5 worm cellular contexts compared by ENCODE assay signal in the genomic region with DNA sequence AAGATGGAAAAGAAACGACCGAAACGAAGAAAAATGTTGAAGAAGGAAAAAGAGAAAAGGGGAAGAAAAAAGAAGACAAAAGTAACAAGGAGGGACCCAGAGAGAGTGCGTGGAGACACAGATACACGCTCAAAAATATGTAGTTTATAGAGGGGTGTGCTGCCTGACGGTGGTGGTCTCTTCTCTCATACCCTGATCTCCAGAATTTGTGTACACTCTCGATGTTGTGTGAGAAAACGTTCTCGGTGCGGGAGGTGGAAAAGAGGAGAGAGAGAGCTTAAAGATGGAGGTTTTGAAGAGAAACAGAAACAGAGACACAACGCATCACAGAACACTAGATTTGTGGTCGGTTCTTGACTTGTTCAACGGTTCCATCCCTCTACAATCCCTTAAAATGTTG.
TF ChIP-seq lines count a peak whose summit lies in the region.

No protein-coding gene starts in this region.

TF ChIP-seq in whole organism, L1 larva, 84 proteins besides CTCF, POLR2A, EP300 and RAD21 (continues in another document):
- TF ChIP-seq ceh-82 (tag; optimal IDR thresholded peaks at IDR 0.05; lab: Kevin White, UChicago): peak; percentile 15 to 83 (median 66)
- peak; percentile 81 for TF ChIP-seq nhr-20 (tag; optimal IDR thresholded peaks at IDR 0.05; lab: Kevin White, UChicago)
- TF ChIP-seq elt-3 (tag; optimal IDR thresholded peaks at IDR 0.05; lab: Kevin White, UChicago): peak in 1 of 6 experiments; percentile 48
- TF ChIP-seq hlh-4 (tag; optimal IDR thresholded peaks at IDR 0.05; lab: Kevin White, UChicago): no peak
- peak; percentile 41 to 74 for TF ChIP-seq lsy-2 (tag; optimal IDR thresholded peaks at IDR 0.05; lab: Kevin White, UChicago)
- peak; percentile 48 to 70 for TF ChIP-seq efl-1 (optimal IDR thresholded peaks at IDR 0.05; lab: Kevin White, UChicago)
- TF ChIP-seq efl-1 (GFP tag; optimal IDR thresholded peaks at IDR 0.05 in 1 of 2; lab: Kevin White, UChicago): peak; percentile 35 to 69
- TF ChIP-seq xbp-1 (tag; optimal IDR thresholded peaks at IDR 0.05; lab: Kevin White, UChicago): peak; percentile 54
- TF ChIP-seq unc-130 (tag; optimal IDR thresholded peaks at IDR 0.05; lab: Kevin White, UChicago): no peak
- peak; percentile 9 for TF ChIP-seq lin-13 (GFP tag; optimal IDR thresholded peaks at IDR 0.05; lab: Kevin White, UChicago)
- TF ChIP-seq zag-1 (tag; optimal IDR thresholded peaks at IDR 0.05; lab: Kevin White, UChicago): no peak
- peak; percentile 50 for TF ChIP-seq nhr-77 (tag; optimal IDR thresholded peaks at IDR 0.05; lab: Kevin White, UChicago)
- TF ChIP-seq lin-14 (GFP tag; optimal IDR thresholded peaks at IDR 0.05; lab: Kevin White, UChicago): peak; percentile 98
- TF ChIP-seq swsn-7 (tag; optimal IDR thresholded peaks at IDR 0.05; lab: Kevin White, UChicago): peak; percentile 60
- peak; percentile 63 for TF ChIP-seq unc-86 (tag; optimal IDR thresholded peaks at IDR 0.05; lab: Kevin White, UChicago)
- no peak for TF ChIP-seq sptf-1 (tag; optimal IDR thresholded peaks at IDR 0.05; lab: Kevin White, UChicago)
- TF ChIP-seq mdl-1 (tag; optimal IDR thresholded peaks at IDR 0.05; lab: Kevin White, UChicago): peak in 1 of 2 experiments; percentile 67

TF ChIP-seq in whole organism, L3 larva, 47 proteins besides CTCF, POLR2A, EP300 and RAD21 (continues in another document):
- TF ChIP-seq nhr-23 (tag; optimal IDR thresholded peaks at IDR 0.05; lab: Kevin White, UChicago): no peak
- no peak for TF ChIP-seq ama-1 (optimal IDR thresholded peaks at IDR 0.05; lab: Kevin White, UChicago)
- peak; percentile 46 for TF ChIP-seq fkh-10 (GFP tag; optimal IDR thresholded peaks at IDR 0.05; lab: Kevin White, UChicago)
- TF ChIP-seq lin-39 (tag; optimal IDR thresholded peaks at IDR 0.05; lab: Kevin White, UChicago): peak; percentile 95
- TF ChIP-seq ztf-4 (tag; optimal IDR thresholded peaks at IDR 0.05; lab: Kevin White, UChicago): no peak
- no peak for TF ChIP-seq elt-2 (tag; optimal IDR thresholded peaks at IDR 0.05; lab: Kevin White, UChicago)
- TF ChIP-seq ceh-9 (tag; optimal IDR thresholded peaks at IDR 0.05; lab: Kevin White, UChicago): no peak
- peak; percentile 40 for TF ChIP-seq nhr-43 (tag; optimal IDR thresholded peaks at IDR 0.05; lab: Kevin White, UChicago; ENCODE audit: poor library complexity, severe bottlenecking)
- no peak for TF ChIP-seq ztf-11 (tag; optimal IDR thresholded peaks at IDR 0.05; lab: Kevin White, UChicago)
- TF ChIP-seq unc-39 (tag; optimal IDR thresholded peaks at IDR 0.05; lab: Kevin White, UChicago): no peak
- TF ChIP-seq unc-62 (GFP tag; optimal IDR thresholded peaks at IDR 0.05; lab: Kevin White, UChicago): peak; percentile 53
- TF ChIP-seq tbx-2 (tag; optimal IDR thresholded peaks at IDR 0.05; lab: Kevin White, UChicago): peak; percentile 31
- TF ChIP-seq mdl-1 (tag; optimal IDR thresholded peaks at IDR 0.05; lab: Kevin White, UChicago): no peak
- TF ChIP-seq nhr-25 (tag; optimal IDR thresholded peaks at IDR 0.05; lab: Kevin White, UChicago): no peak
- TF ChIP-seq fkh-2 (tag; optimal IDR thresholded peaks at IDR 0.05; lab: Kevin White, UChicago): no peak
- no peak for TF ChIP-seq fos-1 (tag; optimal IDR thresholded peaks at IDR 0.05; lab: Kevin White, UChicago)
- TF ChIP-seq nhr-67 (tag; optimal IDR thresholded peaks at IDR 0.05; lab: Kevin White, UChicago): no peak
- peak; percentile 70 for TF ChIP-seq nfya-1 (tag; optimal IDR thresholded peaks at IDR 0.05; lab: Kevin White, UChicago; ENCODE audit: insufficient read depth)

TF ChIP-seq in whole organism, early embryonic, 17 proteins besides CTCF, POLR2A, EP300 and RAD21:
- TF ChIP-seq ets-7 (tag; optimal IDR thresholded peaks at IDR 0.05; lab: Kevin White, UChicago): no peak
- TF ChIP-seq ama-1 (optimal IDR thresholded peaks at IDR 0.05; lab: Kevin White, UChicago): no peak
- no peak for TF ChIP-seq tbx-37 (GFP tag; conservative IDR thresholded peaks at IDR 0.05; lab: Robert Waterston, UW)
- TF ChIP-seq ceh-36 (tag; optimal IDR thresholded peaks at IDR 0.05; lab: Kevin White, UChicago): no peak
- no peak for TF ChIP-seq pes-1 (GFP tag; IDR thresholded peaks at IDR 0.05; lab: Robert Waterston, UW)
- no peak for TF ChIP-seq ceh-13 (GFP tag; optimal IDR thresholded peaks at IDR 0.05; lab: Kevin White, UChicago)
- no peak for TF ChIP-seq hmbx-1 (tag; optimal IDR thresholded peaks at IDR 0.05; lab: Kevin White, UChicago)
- no peak for TF ChIP-seq tra-4 (tag; optimal IDR thresholded peaks at IDR 0.05; lab: Kevin White, UChicago)
- peak; percentile 69 for TF ChIP-seq hmg-4 (GFP tag; optimal IDR thresholded peaks at IDR 0.05; lab: Kevin White, UChicago)

TF ChIP-seq in whole organism, midembryonic, 9 proteins besides CTCF, POLR2A, EP300 and RAD21:
- TF ChIP-seq tab-1 (GFP tag; IDR thresholded peaks at IDR 0.05; lab: Robert Waterston, UW) (no peak), cog-1 (tag; optimal IDR thresholded peaks at IDR 0.05; lab: Kevin White, UChicago) (peak; percentile 27), med-1 (GFP tag; optimal IDR thresholded peaks at IDR 0.05; lab: Kevin White, UChicago; ENCODE audit: insufficient read depth) (no peak), T22C8.4 (GFP tag; IDR thresholded peaks at IDR 0.05; lab: Robert Waterston, UW) (no peak), flt-1 (GFP tag; IDR thresholded peaks at IDR 0.05; lab: Robert Waterston, UW) (0 out of 2 replicates have a peak, but pooled peaks have one; percentile 11), ztf-29 (GFP tag; IDR thresholded peaks at IDR 0.05; lab: Robert Waterston, UW) (no peak), ztf-23 (GFP tag; IDR thresholded peaks at IDR 0.05; lab: Robert Waterston, UW) (no peak), ref-1 (GFP tag; conservative IDR thresholded peaks at IDR 0.05; lab: Robert Waterston, UW) (no peak), klf-2 (GFP tag; conservative IDR thresholded peaks at IDR 0.05; lab: Robert Waterston, UW) (no peak)

TF ChIP-seq in whole organism, young adult, 124 proteins besides CTCF, POLR2A, EP300 and RAD21:
- no peak for TF ChIP-seq dox-1 (GFP tag; IDR thresholded peaks at IDR 0.05; lab: Robert Waterston, UW)
- peak; percentile 66; the same call in 1 of the 2 replicates for TF ChIP-seq hmg-1.2 (GFP tag; IDR thresholded peaks at IDR 0.05; lab: Robert Waterston, UW)
- TF ChIP-seq ceh-40 (GFP tag; IDR thresholded peaks at IDR 0.05; lab: Robert Waterston, UW): no peak
- TF ChIP-seq attf-6 (GFP tag; IDR thresholded peaks at IDR 0.05; lab: Robert Waterston, UW): no peak
- TF ChIP-seq B0261.1 (tag; optimal IDR thresholded peaks at IDR 0.05; lab: Kevin White, UChicago): no peak
- TF ChIP-seq ceh-27 (GFP tag; optimal IDR thresholded peaks at IDR 0.05; lab: Kevin White, UChicago): peak; percentile 81
- 0 out of 2 replicates have a peak, but pooled peaks have one; percentile 22 for TF ChIP-seq egrh-3 (GFP tag; IDR thresholded peaks at IDR 0.05; lab: Robert Waterston, UW)
- no peak for TF ChIP-seq attf-5 (GFP tag; optimal IDR thresholded peaks at IDR 0.05; lab: Kevin White, UChicago)
- no peak for TF ChIP-seq lag-1 (GFP tag; IDR thresholded peaks at IDR 0.05; lab: Robert Waterston, UW)
- TF ChIP-seq snpc-4 (GFP tag; optimal IDR thresholded peaks at IDR 0.05; lab: Kevin White, UChicago): peak; percentile 5
- no peak for TF ChIP-seq snpc-4 (tag; optimal IDR thresholded peaks at IDR 0.05; lab: Kevin White, UChicago)
- no peak for TF ChIP-seq nfya-1 (tag; optimal IDR thresholded peaks at IDR 0.05; lab: Kevin White, UChicago; ENCODE audit: borderline replicate concordance, insufficient read depth)
- no peak for TF ChIP-seq F37B4.10 (GFP tag; IDR thresholded peaks at IDR 0.05; lab: Robert Waterston, UW)
- no peak for TF ChIP-seq F57A8.1 (GFP tag; optimal IDR thresholded peaks at IDR 0.05; lab: Kevin White, UChicago)
- no peak for TF ChIP-seq Y79H2A.3 (GFP tag; conservative IDR thresholded peaks at IDR 0.05; lab: Robert Waterston, UW)
- TF ChIP-seq ceh-58 (GFP tag; IDR thresholded peaks at IDR 0.05; lab: Robert Waterston, UW): no peak
- no peak for TF ChIP-seq ccch-3 (GFP tag; optimal IDR thresholded peaks at IDR 0.05; lab: Kevin White, UChicago)
- TF ChIP-seq atf-7 (tag; optimal IDR thresholded peaks at IDR 0.05; lab: Kevin White, UChicago): peak; percentile 9
- no peak for TF ChIP-seq xnd-1 (tag; optimal IDR thresholded peaks at IDR 0.05; lab: Kevin White, UChicago)
- TF ChIP-seq fkh-3 (tag; optimal IDR thresholded peaks at IDR 0.05; lab: Kevin White, UChicago): no peak
- TF ChIP-seq madf-3 (GFP tag; IDR thresholded peaks at IDR 0.05; lab: Robert Waterston, UW): no peak
- TF ChIP-seq sdz-38 (tag; optimal IDR thresholded peaks at IDR 0.05; lab: Kevin White, UChicago): no peak
- no peak for TF ChIP-seq B0035.1 (tag; optimal IDR thresholded peaks at IDR 0.05; lab: Kevin White, UChicago)
- TF ChIP-seq hmg-20 (GFP tag; IDR thresholded peaks at IDR 0.05; lab: Robert Waterston, UW): no peak
- no peak for TF ChIP-seq sea-2 (GFP tag; IDR thresholded peaks at IDR 0.05; lab: Robert Waterston, UW)
- TF ChIP-seq F52B5.7 (tag; optimal IDR thresholded peaks at IDR 0.05; lab: Kevin White, UChicago): no peak
- 0 out of 2 replicates have a peak, but pooled peaks have one; percentile 59 for TF ChIP-seq nfyb-1 (GFP tag; IDR thresholded peaks at IDR 0.05; lab: Robert Waterston, UW)
- peak; percentile 62 for TF ChIP-seq somi-1 (GFP tag; optimal IDR thresholded peaks at IDR 0.05; lab: Kevin White, UChicago)
- peak; percentile 12 for TF ChIP-seq ZK185.1 (tag; optimal IDR thresholded peaks at IDR 0.05; lab: Kevin White, UChicago; ENCODE audit: poor library complexity, severe bottlenecking)
- TF ChIP-seq F22D6.2 (tag; optimal IDR thresholded peaks at IDR 0.05; lab: Kevin White, UChicago): no peak
- TF ChIP-seq lin-40 (tag; optimal IDR thresholded peaks at IDR 0.05; lab: Kevin White, UChicago): peak; percentile 68
- peak; percentile 42 for TF ChIP-seq chd-7 (tag; optimal IDR thresholded peaks at IDR 0.05; lab: Kevin White, UChicago)
- TF ChIP-seq akir-1 (GFP tag; optimal IDR thresholded peaks at IDR 0.05; lab: Kevin White, UChicago): no peak
- TF ChIP-seq attf-3 (GFP tag; conservative IDR thresholded peaks at IDR 0.05; lab: Robert Waterston, UW): no peak
- no peak for TF ChIP-seq nfya-2 (GFP tag; IDR thresholded peaks at IDR 0.05; lab: Robert Waterston, UW)
- TF ChIP-seq K12H6.12 (tag; optimal IDR thresholded peaks at IDR 0.05; lab: Kevin White, UChicago): peak; percentile 51
- no peak for TF ChIP-seq let-607 (tag; optimal IDR thresholded peaks at IDR 0.05; lab: Kevin White, UChicago)
- TF ChIP-seq nhr-120 (GFP tag; IDR thresholded peaks at IDR 0.05; lab: Robert Waterston, UW): no peak
- no peak for TF ChIP-seq Y56A3A.18 (GFP tag; IDR thresholded peaks at IDR 0.05; lab: Robert Waterston, UW)
